Fruit fly (Drosophila melanogaster): Measurements from ENCODE around the gene Pink1.

Pink1 gene

DNA sequence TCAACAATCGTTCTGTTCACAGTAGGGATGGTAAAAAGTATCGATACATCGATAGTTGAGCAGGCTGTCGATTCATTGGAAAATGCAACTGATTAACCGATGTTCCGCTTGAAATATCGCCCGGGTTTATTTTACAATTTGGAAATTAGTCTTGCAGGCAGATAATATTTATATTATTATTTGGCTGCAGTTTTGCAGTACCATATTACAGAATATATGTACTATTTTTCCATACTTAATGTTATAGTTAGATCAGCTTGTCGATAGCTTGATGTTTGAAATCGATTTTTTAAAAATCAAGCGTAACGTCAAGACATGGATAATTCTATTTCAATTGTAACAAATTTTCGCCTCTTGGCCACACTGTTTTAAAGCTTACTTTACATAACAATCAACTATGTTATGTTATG, 11.4 kb downstream of the Pink1 start, which contains the start of gene CG14442 (continued):
- TF ChIP-seq CG6808 (GFP tag; optimal IDR thresholded peaks at IDR 0.05) (no peak), acj6 (GFP tag; optimal IDR thresholded peaks at IDR 0.05) (no peak), ss (GFP tag; optimal IDR thresholded peaks at IDR 0.05) (no peak), dsx (GFP tag; optimal IDR thresholded peaks at IDR 0.05; ENCODE audit: poor library complexity, severe bottlenecking) (no peak), fd59A (GFP tag; optimal IDR thresholded peaks at IDR 0.05) (no peak), esn (GFP tag; optimal IDR thresholded peaks at IDR 0.05) (peak; percentile 49), CG16779 (tag; optimal IDR thresholded peaks at IDR 0.05) (no peak), CG11902 (GFP tag; optimal IDR thresholded peaks at IDR 0.05) (no peak), Sox102F (GFP tag; optimal IDR thresholded peaks at IDR 0.05) (no peak), Hr39 (GFP tag; optimal IDR thresholded peaks at IDR 0.05) (peak; percentile 47), pdm3 (GFP tag; optimal IDR thresholded peaks at IDR 0.05) (peak; percentile 25), Met (GFP tag; optimal IDR thresholded peaks at IDR 0.05) (peak; percentile 45), lz (GFP tag; optimal IDR thresholded peaks at IDR 0.05) (peak; percentile 60), net (GFP tag; optimal IDR thresholded peaks at IDR 0.05) (no peak), CG31627 (GFP tag; optimal IDR thresholded peaks at IDR 0.05) (peak; percentile 44), Eip93F (GFP tag; optimal IDR thresholded peaks at IDR 0.05) (no peak), CG32006 (GFP tag; optimal IDR thresholded peaks at IDR 0.05) (peak; percentile 18), CG11294 (GFP tag; IDR thresholded peaks at IDR 0.05) (no peak), CG3919 (GFP tag; optimal IDR thresholded peaks at IDR 0.05) (peak; percentile 30), Ets21C (GFP tag; optimal IDR thresholded peaks at IDR 0.05) (peak; percentile 40), CG11762 (GFP tag; optimal IDR thresholded peaks at IDR 0.05; ENCODE audit: insufficient read depth) (no peak), CG10669 (GFP tag; optimal IDR thresholded peaks at IDR 0.05) (no peak), achi (GFP tag; optimal IDR thresholded peaks at IDR 0.05) (peak; percentile 40), Sox15 (GFP tag; optimal IDR thresholded peaks at IDR 0.05) (peak; percentile 14), Eip78C (GFP tag) (peak; percentile 47), CG3032 (tag; optimal IDR thresholded peaks at IDR 0.05) (peak; percentile 12), CG6792 (GFP tag; optimal IDR thresholded peaks at IDR 0.05) (no peak), CG34406 (GFP tag; optimal IDR thresholded peaks at IDR 0.05) (no peak), CG8319 (GFP tag; optimal IDR thresholded peaks at IDR 0.05) (peak; percentile 15), fd85E (GFP tag; optimal IDR thresholded peaks at IDR 0.05) (no peak)

DNA sequence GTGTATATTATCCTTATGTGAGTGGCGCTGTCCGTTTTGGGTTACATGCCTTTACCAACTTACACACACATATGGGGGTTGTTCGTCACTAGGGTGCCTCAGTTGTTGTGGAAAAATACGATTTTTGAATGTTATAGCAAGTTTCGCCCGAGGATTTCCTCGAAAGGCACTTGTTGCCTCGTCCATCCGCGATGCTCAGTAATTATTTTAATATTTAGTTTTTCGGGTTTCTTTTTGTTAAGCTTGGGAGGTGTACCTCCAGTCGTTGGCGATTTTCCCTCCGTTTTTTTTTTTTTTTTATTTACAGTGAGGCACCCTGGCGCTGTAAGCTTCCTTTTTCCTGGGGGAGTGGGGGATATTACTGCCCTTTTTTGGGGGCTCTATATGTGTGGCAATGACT, 12.9 kb downstream of the Pink1 start:
- TF ChIP-seq CG6808 (GFP tag; optimal IDR thresholded peaks at IDR 0.05) (peak; percentile 78), dac (GFP tag; optimal IDR thresholded peaks at IDR 0.05) (peak; percentile 51), lz (GFP tag; optimal IDR thresholded peaks at IDR 0.05) (peak; percentile 81), CG11294 (GFP tag; IDR thresholded peaks at IDR 0.05) (peak; percentile 35; the same call in 1 of the 2 replicates), Hr38 (GFP tag; optimal IDR thresholded peaks at IDR 0.05) (no peak), CG16779 (tag; optimal IDR thresholded peaks at IDR 0.05) (peak; percentile 64), svp (GFP tag) (peak; percentile 87), Lpt (GFP tag; optimal IDR thresholded peaks at IDR 0.05) (peak; percentile 64), Smox (GFP tag; optimal IDR thresholded peaks at IDR 0.05) (peak; percentile 82), CG3032 (tag; optimal IDR thresholded peaks at IDR 0.05) (peak; percentile 70), esn (GFP tag; optimal IDR thresholded peaks at IDR 0.05) (peak; percentile 86), achi (GFP tag; optimal IDR thresholded peaks at IDR 0.05) (peak; percentile 73), ss (GFP tag; optimal IDR thresholded peaks at IDR 0.05) (peak; percentile 73 to 83), CG31627 (GFP tag; optimal IDR thresholded peaks at IDR 0.05) (peak; percentile 72), Hr39 (GFP tag; optimal IDR thresholded peaks at IDR 0.05) (peak; percentile 73), Ets96B (tag; optimal IDR thresholded peaks at IDR 0.05) (peak; percentile 64), CG7368 (GFP tag; optimal IDR thresholded peaks at IDR 0.05) (peak; percentile 67), salr (GFP tag; optimal IDR thresholded peaks at IDR 0.05) (peak; percentile 25 to 33), eg (GFP tag; IDR thresholded peaks at IDR 0.05) (peak; percentile 82), CG8319 (GFP tag; optimal IDR thresholded peaks at IDR 0.05) (peak; percentile 37), fd59A (GFP tag; optimal IDR thresholded peaks at IDR 0.05) (peak; percentile 68), dsx (GFP tag; optimal IDR thresholded peaks at IDR 0.05; ENCODE audit: poor library complexity, severe bottlenecking) (peak; percentile 68), CG11902 (GFP tag; optimal IDR thresholded peaks at IDR 0.05) (peak; percentile 41), Eip75B (GFP tag; optimal IDR thresholded peaks at IDR 0.05) (peak; percentile 76), Gug (GFP tag; IDR thresholded peaks at IDR 0.05) (peak; percentile 43; the same call in 1 of the 2 replicates), CG6163 (GFP tag; IDR thresholded peaks at IDR 0.05) (peak; percentile 82), Sox15 (GFP tag; optimal IDR thresholded peaks at IDR 0.05) (peak; percentile 50), CG9139 (GFP tag; optimal IDR thresholded peaks at IDR 0.05) (peak; percentile 61), spab (GFP tag; optimal IDR thresholded peaks at IDR 0.05) (peak; percentile 66), CG34406 (GFP tag; optimal IDR thresholded peaks at IDR 0.05) (peak; percentile 73), Eip78C (GFP tag) (peak; percentile 95), Sox102F (GFP tag; optimal IDR thresholded peaks at IDR 0.05) (peak; percentile 85), OdsH (GFP tag; optimal IDR thresholded peaks at IDR 0.05) (peak; percentile 80), CG11762 (GFP tag; optimal IDR thresholded peaks at IDR 0.05; ENCODE audit: insufficient read depth) (peak; percentile 56), Met (GFP tag; optimal IDR thresholded peaks at IDR 0.05) (peak; percentile 86), fkh (GFP tag; optimal IDR thresholded peaks at IDR 0.05) (no peak), CG10631 (GFP tag; optimal IDR thresholded peaks at IDR 0.05) (peak; percentile 70)

Data from whole organism, prepupa.